Worm (Caenorhabditis elegans) whole organism, L1 larva: ENCODE results near the gene H35N09.1.
A peak's percentile ranks its signal among the peaks of the same experiment; 100 is the strongest.

Source experiments
- C04F5.9 ChIP-seq: sonication (generic microtip); optimal IDR thresholded peaks from 2 replicates; lab custom pipeline; 2016; ENCODE audit warnings: missing genetic modification characterization, missing compliant biosample characterization
- C16A3.4 ChIP-seq: fragments of 150-350 bp; optimal IDR thresholded peaks from 2 replicates; lab custom pipeline; 2014; ENCODE audit warnings: missing biosample characterization, missing genetic modification characterization
- F16B12.6 ChIP-seq: fragments of 150-350 bp; optimal IDR thresholded peaks from 2 replicates; lab custom pipeline; 2014; ENCODE audit warnings: missing biosample characterization, missing genetic modification characterization
- aly-2 ChIP-seq: fragments of 150-350 bp; optimal IDR thresholded peaks from 2 replicates; lab custom pipeline; 2014; ENCODE audit warnings: missing biosample characterization, missing genetic modification characterization
- ama-1 ChIP-seq: fragments of 150-350 bp; optimal IDR thresholded peaks from 2 replicates; lab custom pipeline; 2014
- blmp-1 ChIP-seq: fragments of 150-350 bp; optimal IDR thresholded peaks from 2 replicates; lab custom pipeline; 2014; ENCODE audit warnings: missing biosample characterization, missing genetic modification characterization
- ceh-8 ChIP-seq: fragments of 200-800 bp; sonication (Bioruptor generic); optimal IDR thresholded peaks from 2 replicates; lab custom pipeline; 2018; ENCODE audit warnings: mild to moderate bottlenecking, missing genetic modification characterization, moderate library complexity, missing compliant biosample characterization
- ceh-88 ChIP-seq: fragments of 200-800 bp; sonication (Bioruptor generic); IDR thresholded peaks from 2 replicates; pipeline ENCODE4 v1.3.6; 2022; ENCODE audit warnings: missing genetic modification characterization, missing compliant biosample characterization
- ces-1 ChIP-seq: fragments of 150-350 bp; optimal IDR thresholded peaks from 2 replicates; lab custom pipeline; 2014; ENCODE audit warnings: missing biosample characterization, missing genetic modification reagents, missing genetic modification characterization
- dsc-1 ChIP-seq: sonication (generic microtip); optimal IDR thresholded peaks from 2 replicates; lab custom pipeline; 2016; ENCODE audit warnings: mild to moderate bottlenecking, missing genetic modification characterization, missing compliant biosample characterization
- efl-1 ChIP-seq, 4 experiments: fragments of 150-350 bp; optimal IDR thresholded peaks in 3 of 4; peaks in 1 of 4; 1 replicate in 1 of 4; 2 replicates in 3 of 4; lab custom pipeline; 2014; ENCODE audit warnings: missing biosample characterization in 2 of 4, missing genetic modification characterization in 2 of 4, missing genetic modification reagents in 2 of 4
- egl-27 ChIP-seq, 2 experiments: fragments of 150-350 bp in 1 of 2; sonication (generic microtip); optimal IDR thresholded peaks; 3 replicates each; lab custom pipeline; 2017 to 2018; ENCODE audit warnings: missing biosample characterization in 2 of 2, missing genetic modification characterization in 2 of 2, missing genetic modification reagents in 2 of 2
- elt-2 ChIP-seq: sonication (generic microtip); optimal IDR thresholded peaks from 2 replicates; lab custom pipeline; 2016; ENCODE audit warnings: missing genetic modification characterization, mild to moderate bottlenecking, inconsistent platforms, missing compliant biosample characterization, missing genetic modification reagents
- ets-5 ChIP-seq: fragments of 200-800 bp; sonication (Bioruptor generic); IDR thresholded peaks from 2 replicates; pipeline ENCODE4 v1.3.6; 2022; ENCODE audit warnings: missing genetic modification characterization, missing compliant biosample characterization
- fkh-10 ChIP-seq: sonication (generic microtip); optimal IDR thresholded peaks from 2 replicates; lab custom pipeline; 2017; ENCODE audit warnings: missing biosample characterization, missing genetic modification reagents, missing genetic modification characterization
- fkh-4 ChIP-seq: sonication (generic microtip); optimal IDR thresholded peaks from 2 replicates; lab custom pipeline; 2016; ENCODE audit warnings: missing compliant biosample characterization, missing genetic modification characterization, borderline replicate concordance
- fos-1 ChIP-seq: fragments of 150-350 bp; optimal IDR thresholded peaks from 2 replicates; lab custom pipeline; 2014; ENCODE audit warnings: missing biosample characterization, missing genetic modification characterization
- hlh-4 ChIP-seq: sonication (generic microtip); optimal IDR thresholded peaks from 2 replicates; lab custom pipeline; 2016; ENCODE audit warnings: mild to moderate bottlenecking, missing genetic modification characterization, missing compliant biosample characterization
- hpl-2 ChIP-seq: fragments of 150-350 bp; optimal IDR thresholded peaks from 2 replicates; lab custom pipeline; 2014; ENCODE audit warnings: missing biosample characterization, missing genetic modification reagents, missing genetic modification characterization
- lin-14 ChIP-seq: fragments of 200-800 bp; sonication (Bioruptor generic); optimal IDR thresholded peaks from 2 replicates; lab custom pipeline; 2018; ENCODE audit warnings: mild to moderate bottlenecking, missing genetic modification characterization, moderate library complexity, missing compliant biosample characterization
- lin-35 ChIP-seq, 2 experiments: fragments of 150-350 bp; optimal IDR thresholded peaks; 2 replicates each; lab custom pipeline; 2014; ENCODE audit warnings: missing biosample characterization in 2 of 2, missing genetic modification characterization in 2 of 2, missing genetic modification reagents in 2 of 2
- lsy-2 ChIP-seq, 2 experiments: fragments of 150-350 bp; optimal IDR thresholded peaks; 2 replicates each; lab custom pipeline; 2014; ENCODE audit warnings: missing biosample characterization in 2 of 2, missing genetic modification characterization in 2 of 2
- mdl-1 ChIP-seq, 2 experiments: fragments of 150-350 bp; optimal IDR thresholded peaks; 2 replicates each; lab custom pipeline; 2014 to 2017; ENCODE audit warnings: missing biosample characterization in 2 of 2, missing genetic modification characterization in 2 of 2, inconsistent platforms in 1 of 2
- mep-1 ChIP-seq: fragments of 150-350 bp; optimal IDR thresholded peaks from 2 replicates; lab custom pipeline; 2014; ENCODE audit warnings: missing biosample characterization, missing genetic modification characterization
- nhr-19 ChIP-seq: fragments of 200-800 bp; sonication (Bioruptor generic); conservative IDR thresholded peaks from 2 replicates; pipeline ENCODE4 v1.3.6; 2022; ENCODE audit warnings: missing genetic modification characterization, missing compliant biosample characterization
- nhr-20 ChIP-seq: sonication (generic microtip); optimal IDR thresholded peaks from 2 replicates; lab custom pipeline; 2016; ENCODE audit warnings: mild to moderate bottlenecking, missing genetic modification characterization, missing compliant biosample characterization
- nhr-71 ChIP-seq: sonication (generic microtip); optimal IDR thresholded peaks from 2 replicates; lab custom pipeline; 2016; ENCODE audit warnings: mild to moderate bottlenecking, missing genetic modification characterization, moderate library complexity, missing compliant biosample characterization
- nhr-77 ChIP-seq: fragments of 150-350 bp; optimal IDR thresholded peaks from 2 replicates; lab custom pipeline; 2014; ENCODE audit warnings: missing biosample characterization, missing genetic modification characterization
- nhr-85 ChIP-seq: sonication (generic microtip); peaks from one replicate; lab custom pipeline; 2016; ENCODE audit warnings: missing genetic modification characterization, inconsistent platforms, missing compliant biosample characterization
- nhr-90 ChIP-seq: sonication (generic microtip); optimal IDR thresholded peaks from 2 replicates; lab custom pipeline; 2016; ENCODE audit warnings: mild to moderate bottlenecking, missing genetic modification characterization, missing compliant biosample characterization; ENCODE audit not compliant: poor library complexity
- pag-3 ChIP-seq: sonication (generic microtip); optimal IDR thresholded peaks from 2 replicates; lab custom pipeline; 2017; ENCODE audit warnings: missing genetic modification characterization, mild to moderate bottlenecking, missing compliant biosample characterization, antibody characterized with exemption, borderline replicate concordance; ENCODE audit not compliant: insufficient read depth
- rnt-1 ChIP-seq: sonication (generic microtip); optimal IDR thresholded peaks from 2 replicates; lab custom pipeline; 2016; ENCODE audit warnings: mild to moderate bottlenecking, missing genetic modification characterization, moderate library complexity, missing compliant biosample characterization
- snu-23 ChIP-seq: sonication (generic microtip); optimal IDR thresholded peaks from 2 replicates; lab custom pipeline; 2016; ENCODE audit warnings: missing genetic modification characterization, missing compliant biosample characterization
- sox-4 ChIP-seq: sonication (generic microtip); optimal IDR thresholded peaks from 2 replicates; lab custom pipeline; 2016; ENCODE audit warnings: missing genetic modification characterization, missing compliant biosample characterization
- tbx-2 ChIP-seq: sonication (generic microtip); optimal IDR thresholded peaks from 2 replicates; lab custom pipeline; 2016; ENCODE audit warnings: missing genetic modification characterization, missing compliant biosample characterization
- unc-130 ChIP-seq: fragments of 150-350 bp; optimal IDR thresholded peaks from 2 replicates; lab custom pipeline; 2017; ENCODE audit warnings: missing biosample characterization, missing genetic modification characterization, inconsistent platforms
- unc-30 ChIP-seq: sonication (generic microtip); optimal IDR thresholded peaks from 2 replicates; lab custom pipeline; 2017; ENCODE audit warnings: missing biosample characterization, missing genetic modification characterization
- unc-98 ChIP-seq: fragments of 200-800 bp; sonication (Bioruptor generic); IDR thresholded peaks from 2 replicates; pipeline ENCODE4 v1.3.6; 2022; ENCODE audit warnings: missing genetic modification characterization, missing compliant biosample characterization
- zip-4 ChIP-seq: fragments of 200-800 bp; sonication (Bioruptor generic); optimal IDR thresholded peaks from 2 replicates; lab custom pipeline; 2018; ENCODE audit warnings: mild to moderate bottlenecking, missing genetic modification characterization, moderate library complexity, missing compliant biosample characterization
- ztf-4 ChIP-seq: fragments of 150-350 bp; optimal IDR thresholded peaks from 2 replicates; lab custom pipeline; 2014; ENCODE audit warnings: missing biosample characterization, missing genetic modification characterization

H35N09.1 gene

ce11 chrX:8638679-8639184 is 33.6 kb downstream of the H35N09.1 start:
- TF ChIP-seq nhr-90 (tag; lab: Kevin White, UChicago) (peak; percentile 22), sox-4 (tag; lab: Kevin White, UChicago) (no peak)

DNA sequence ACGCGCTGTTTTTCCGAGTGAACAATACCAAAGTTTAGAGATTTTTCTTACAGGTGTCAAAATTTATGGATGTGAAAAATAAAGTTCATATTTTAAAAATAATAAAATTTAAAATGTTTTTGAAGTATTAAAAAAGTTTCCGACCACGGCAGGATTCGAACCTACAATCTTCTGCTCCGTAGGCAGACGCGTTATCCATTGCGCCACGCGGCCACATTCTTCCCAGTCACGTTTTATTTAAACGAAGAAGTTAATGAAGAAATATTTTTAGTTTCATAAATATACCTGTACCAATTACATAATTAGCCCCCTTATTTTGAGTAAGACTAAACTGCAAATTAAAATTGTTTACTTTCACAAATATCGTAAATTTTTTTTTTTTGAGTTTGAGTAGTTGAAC is 35.5 kb downstream of the H35N09.1 start:
- TF ChIP-seq nhr-20 (tag; lab: Kevin White, UChicago) (peak; percentile 17), fkh-10 (GFP tag; lab: Kevin White, UChicago) (no peak), nhr-90 (tag; lab: Kevin White, UChicago) (peak; percentile 2), ets-5 (no peak), hpl-2 (GFP tag; lab: Kevin White, UChicago) (no peak), ama-1 (lab: Kevin White, UChicago) (no peak), lsy-2 (tag; optimal IDR thresholded peaks at IDR 0.05; lab: Kevin White, UChicago) (no peak), aly-2 (tag; lab: Kevin White, UChicago) (no peak), lin-35 (GFP tag; optimal IDR thresholded peaks at IDR 0.05; lab: Kevin White, UChicago) (peak in 1 of 2 experiments; percentile 20), lin-14 (GFP tag; lab: Kevin White, UChicago) (no peak), ceh-88 (GFP tag; lab: Robert Waterston, UW) (no peak), C04F5.9 (tag; lab: Kevin White, UChicago) (no peak), elt-2 (tag; lab: Kevin White, UChicago) (peak; percentile 12), snu-23 (GFP tag; lab: Kevin White, UChicago) (peak; percentile 6), ztf-4 (no peak), nhr-77 (tag; lab: Kevin White, UChicago) (no peak), pag-3 (tag; lab: Kevin White, UChicago) (no peak), C16A3.4 (tag; lab: Kevin White, UChicago) (no peak), nhr-85 (tag; lab: Kevin White, UChicago) (peak; percentile 38), hlh-4 (tag; lab: Kevin White, UChicago) (no peak)

- TF ChIP-seq tbx-2 (tag; lab: Kevin White, UChicago) (no peak), unc-30 (no peak), unc-130 (tag; lab: Kevin White, UChicago) (no peak), F16B12.6 (no peak), fkh-4 (tag; lab: Kevin White, UChicago) (no peak), zip-4 (GFP tag; lab: Kevin White, UChicago) (no peak), lsy-2 (tag; optimal IDR thresholded peaks at IDR 0.05; lab: Kevin White, UChicago) (no peak), egl-27 (tag; optimal IDR thresholded peaks at IDR 0.05; lab: Kevin White, UChicago) (no peak), nhr-85 (tag; lab: Kevin White, UChicago) (no peak), fos-1 (no peak), ceh-8 (no peak), dsc-1 (tag; lab: Kevin White, UChicago) (no peak), lin-14 (GFP tag; lab: Kevin White, UChicago) (no peak)
- TF ChIP-seq, all 84 proteins: peak for 0
These were observed 38.7 kb downstream of the H35N09.1 start, which contains the start of gene stg-2 for ce11 chrX:8643817-8644216. TSS of gene stg-2 (minus strand) at chrX:8643917.

DNA sequence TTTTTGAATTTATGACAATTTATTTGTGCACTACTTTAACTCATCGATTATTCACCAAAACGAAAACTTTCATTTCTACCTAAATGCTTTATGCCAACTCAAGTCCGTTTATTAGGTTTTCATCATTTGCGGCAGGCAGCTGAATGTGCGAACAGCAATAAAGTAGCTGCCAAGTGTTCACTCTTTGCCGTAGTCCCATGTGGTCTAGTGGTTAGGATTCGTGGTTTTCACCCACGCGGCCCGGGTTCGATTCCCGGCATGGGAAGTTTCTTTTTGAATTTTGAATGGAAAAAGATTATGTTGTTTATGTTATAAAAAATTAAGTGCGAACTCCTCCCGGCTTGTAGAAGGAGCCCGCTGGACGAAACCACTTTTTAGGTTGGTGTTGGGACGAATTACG is 41.1 kb downstream of the H35N09.1 start:
- TF ChIP-seq efl-1 (optimal IDR thresholded peaks at IDR 0.05; lab: Kevin White, UChicago) (no peak), efl-1 (GFP tag; optimal IDR thresholded peaks at IDR 0.05 in 1 of 2; lab: Kevin White, UChicago) (peak in 1 of 2 experiments; percentile 6), lin-35 (GFP tag; optimal IDR thresholded peaks at IDR 0.05; lab: Kevin White, UChicago) (peak in 1 of 2 experiments; percentile 23), blmp-1 (tag; lab: Kevin White, UChicago) (no peak), snu-23 (GFP tag; lab: Kevin White, UChicago) (peak; percentile 53), mdl-1 (tag; optimal IDR thresholded peaks at IDR 0.05; lab: Kevin White, UChicago) (peak in 1 of 2 experiments; percentile 39), rnt-1 (tag; lab: Kevin White, UChicago) (peak; percentile 32), C16A3.4 (tag; lab: Kevin White, UChicago) (peak; percentile 38), unc-98 (GFP tag; lab: Robert Waterston, UW) (no peak), nhr-77 (tag; lab: Kevin White, UChicago) (peak; percentile 26), nhr-85 (tag; lab: Kevin White, UChicago) (no peak), lsy-2 (tag; optimal IDR thresholded peaks at IDR 0.05; lab: Kevin White, UChicago) (peak in 1 of 2 experiments; percentile 14), nhr-71 (peak; percentile 31), ces-1 (GFP tag; lab: Kevin White, UChicago) (no peak), nhr-19 (GFP tag; lab: Robert Waterston, UW) (0 out of 2 replicates have a peak, but pooled peaks have one; percentile 7), nhr-90 (tag; lab: Kevin White, UChicago) (peak; percentile 29), nhr-20 (tag; lab: Kevin White, UChicago) (peak; percentile 45), lin-14 (GFP tag; lab: Kevin White, UChicago) (peak; percentile 21), F16B12.6 (no peak), mep-1 (tag; lab: Kevin White, UChicago) (peak; percentile 5)
